Fruit fly (Drosophila melanogaster): ENCODE measurements around the gene Rbf2.

The Rbf2 gene

dm6 chr3R:15983541-15984229, 18.4 kb downstream of the Rbf2 start:
- TF ChIP-seq CG10348 (GFP tag; IDR thresholded peaks at IDR 0.05), result no peak
- TF ChIP-seq CG34367 (tag; optimal IDR thresholded peaks at IDR 0.05), result no peak
- no peak for TF ChIP-seq CG32121 (GFP tag; IDR thresholded peaks at IDR 0.05)
- TF ChIP-seq Ets98B (GFP tag; IDR thresholded peaks at IDR 0.05), result no peak
- TF ChIP-seq D1 (tag; optimal IDR thresholded peaks at IDR 0.05), result no peak

dm6 chr3R:15984483-15985118, 19.4 kb downstream of the Rbf2 start:
- TF ChIP-seq Pif1B (GFP tag; optimal IDR thresholded peaks at IDR 0.05) (peak; percentile 35), fd96Ca (GFP tag; IDR thresholded peaks at IDR 0.05) (peak; percentile 67; the same call in 2 of the 3 replicates), CG14655 (GFP tag; optimal IDR thresholded peaks at IDR 0.05) (peak; percentile 82), CG12605 (GFP tag; IDR thresholded peaks at IDR 0.05) (no peak; the same call in 1 of the 2 replicates), CG8159 (tag; optimal IDR thresholded peaks at IDR 0.05) (peak; percentile 90), rn (GFP tag; IDR thresholded peaks at IDR 0.05) (peak; percentile 58; the same call in 1 of the 2 replicates), CG10348 (GFP tag; IDR thresholded peaks at IDR 0.05) (no peak), CG15710 (tag; optimal IDR thresholded peaks at IDR 0.05) (peak; percentile 84), EcR (GFP tag; optimal IDR thresholded peaks at IDR 0.05) (peak; percentile 91), D1 (tag; optimal IDR thresholded peaks at IDR 0.05) (peak; percentile 34), CG9948 (tag; optimal IDR thresholded peaks at IDR 0.05) (peak; percentile 76), CG17806 (tag; optimal IDR thresholded peaks at IDR 0.05) (peak; percentile 76), gl (tag; optimal IDR thresholded peaks at IDR 0.05) (peak; percentile 84), Snoo (tag; optimal IDR thresholded peaks at IDR 0.05) (peak; percentile 71), Ets98B (GFP tag; IDR thresholded peaks at IDR 0.05) (peak; percentile 66), CG13204 (GFP tag; optimal IDR thresholded peaks at IDR 0.05) (peak; percentile 59), CG32121 (GFP tag; IDR thresholded peaks at IDR 0.05) (peak; percentile 73), CG34367 (tag; optimal IDR thresholded peaks at IDR 0.05) (peak; percentile 79), Pif1A (GFP tag; optimal IDR thresholded peaks at IDR 0.05) (peak; percentile 69), CG8301 (tag; optimal IDR thresholded peaks at IDR 0.05) (peak; percentile 84), CG4496 (GFP tag; IDR thresholded peaks at IDR 0.05) (peak; percentile 72)

- TF ChIP-seq EcR (GFP tag; optimal IDR thresholded peaks at IDR 0.05) (peak; percentile 47), rn (GFP tag; IDR thresholded peaks at IDR 0.05) (no peak)
Observed at dm6 chr3R:15985762-15986214, 20.5 kb downstream of the Rbf2 start, which contains the start of gene srp. Gene srp (plus strand): TSS chr3R:15986152.

- 0 out of 3 replicates have a peak, but pooled peaks have one; percentile 27 for TF ChIP-seq CG4496 (GFP tag; IDR thresholded peaks at IDR 0.05)
- no peak for TF ChIP-seq D1 (tag; optimal IDR thresholded peaks at IDR 0.05)
- TF ChIP-seq Pif1B (GFP tag; optimal IDR thresholded peaks at IDR 0.05), result no peak
- no peak for TF ChIP-seq Snoo (tag; optimal IDR thresholded peaks at IDR 0.05)
- TF ChIP-seq CG8301 (tag; optimal IDR thresholded peaks at IDR 0.05), result peak; percentile 19
- TF ChIP-seq fd96Ca (GFP tag; IDR thresholded peaks at IDR 0.05), result no peak
- peak; percentile 39; the same call in 1 of the 2 replicates for TF ChIP-seq CG12605 (GFP tag; IDR thresholded peaks at IDR 0.05)
- TF ChIP-seq CG17806 (tag; optimal IDR thresholded peaks at IDR 0.05), result no peak
- peak; percentile 64 for TF ChIP-seq EcR (GFP tag; optimal IDR thresholded peaks at IDR 0.05)
- peak; percentile 26 for TF ChIP-seq CG8159 (tag; optimal IDR thresholded peaks at IDR 0.05)
- no peak for TF ChIP-seq CG32121 (GFP tag; IDR thresholded peaks at IDR 0.05)
- TF ChIP-seq CG15710 (tag; optimal IDR thresholded peaks at IDR 0.05), result peak; percentile 20
- TF ChIP-seq CG34367 (tag; optimal IDR thresholded peaks at IDR 0.05), result peak; percentile 22
- TF ChIP-seq CG10348 (GFP tag; IDR thresholded peaks at IDR 0.05), result no peak
- TF ChIP-seq Pif1A (GFP tag; optimal IDR thresholded peaks at IDR 0.05), result no peak
- TF ChIP-seq gl (tag; optimal IDR thresholded peaks at IDR 0.05), result peak; percentile 26
- TF ChIP-seq CG9948 (tag; optimal IDR thresholded peaks at IDR 0.05), result peak; percentile 14
- TF ChIP-seq rn (GFP tag; IDR thresholded peaks at IDR 0.05), result no peak
- TF ChIP-seq Ets98B (GFP tag; IDR thresholded peaks at IDR 0.05), result no peak
- peak; percentile 30 for TF ChIP-seq CG13204 (GFP tag; optimal IDR thresholded peaks at IDR 0.05)
- TF ChIP-seq CG14655 (GFP tag; optimal IDR thresholded peaks at IDR 0.05), result peak; percentile 43
Observed at dm6 chr3R:15987064-15987649, 21.9 kb downstream of the Rbf2 start.

- TF ChIP-seq CG9948 (tag; optimal IDR thresholded peaks at IDR 0.05), result no peak
- no peak for TF ChIP-seq CG13204 (GFP tag; optimal IDR thresholded peaks at IDR 0.05)
- TF ChIP-seq CG10348 (GFP tag; IDR thresholded peaks at IDR 0.05), result no peak
- TF ChIP-seq Pif1A (GFP tag; optimal IDR thresholded peaks at IDR 0.05), result no peak
- no peak for TF ChIP-seq rn (GFP tag; IDR thresholded peaks at IDR 0.05)
- TF ChIP-seq CG32121 (GFP tag; IDR thresholded peaks at IDR 0.05), result no peak
- no peak for TF ChIP-seq CG12605 (GFP tag; IDR thresholded peaks at IDR 0.05)
- TF ChIP-seq CG17806 (tag; optimal IDR thresholded peaks at IDR 0.05), result no peak
- TF ChIP-seq Ets98B (GFP tag; IDR thresholded peaks at IDR 0.05), result no peak
- TF ChIP-seq CG15710 (tag; optimal IDR thresholded peaks at IDR 0.05), result no peak
- TF ChIP-seq CG14655 (GFP tag; optimal IDR thresholded peaks at IDR 0.05), result no peak
- TF ChIP-seq Snoo (tag; optimal IDR thresholded peaks at IDR 0.05), result no peak
- no peak for TF ChIP-seq fd96Ca (GFP tag; IDR thresholded peaks at IDR 0.05)
- TF ChIP-seq gl (tag; optimal IDR thresholded peaks at IDR 0.05), result no peak
- no peak for TF ChIP-seq EcR (GFP tag; optimal IDR thresholded peaks at IDR 0.05)
- no peak for TF ChIP-seq CG34367 (tag; optimal IDR thresholded peaks at IDR 0.05)
- TF ChIP-seq CG4496 (GFP tag; IDR thresholded peaks at IDR 0.05), result no peak
- TF ChIP-seq D1 (tag; optimal IDR thresholded peaks at IDR 0.05), result no peak
- no peak for TF ChIP-seq Pif1B (GFP tag; optimal IDR thresholded peaks at IDR 0.05)
- no peak for TF ChIP-seq CG8159 (tag; optimal IDR thresholded peaks at IDR 0.05)
Observed at dm6 chr3R:15988353-15988752, 23.1 kb downstream of the Rbf2 start.

Measured in whole organism, pupa.